Worm (Caenorhabditis elegans): Measurements from ENCODE around the gene K02E7.1.
"Not testable (repeated sequence)": the region's sequence is repeated elsewhere in the genome, so short reads cannot be mapped to it uniquely, and the experiment has no call there.

Gene K02E7.1

ce11 chrII:1082859-1083258 is at the start of gene K02E7.1:
TSS of gene K02E7.1 (plus strand) at chrII:1083159.
- TF ChIP-seq lsy-2 (tag; optimal IDR thresholded peaks at IDR 0.05): no peak
- TF ChIP-seq T26A8.4 (GFP tag; IDR thresholded peaks at IDR 0.05): no peak
- TF ChIP-seq saeg-2 (GFP tag; IDR thresholded peaks at IDR 0.05): no peak
- TF ChIP-seq snpc-1.2 (GFP tag; IDR thresholded peaks at IDR 0.05): no peak
- no peak for TF ChIP-seq zfp-2 (tag; optimal IDR thresholded peaks at IDR 0.05)
- TF ChIP-seq spr-3 (GFP tag; optimal IDR thresholded peaks at IDR 0.05): no peak
- TF ChIP-seq nhr-48 (tag; optimal IDR thresholded peaks at IDR 0.05): no peak
- TF ChIP-seq lin-15B (tag; optimal IDR thresholded peaks at IDR 0.05): no peak
- no peak for TF ChIP-seq cey-2 (tag; optimal IDR thresholded peaks at IDR 0.05; ENCODE audit: borderline replicate concordance, insufficient read depth)
- no peak for TF ChIP-seq lin-13 (GFP tag; optimal IDR thresholded peaks at IDR 0.05)
- no peak for TF ChIP-seq F37D6.2 (tag; optimal IDR thresholded peaks at IDR 0.05)
- TF ChIP-seq nhr-42 (GFP tag; IDR thresholded peaks at IDR 0.05): no peak
- no peak for TF ChIP-seq unc-130 (GFP tag; optimal IDR thresholded peaks at IDR 0.05)
- TF ChIP-seq hif-1 (tag; optimal IDR thresholded peaks at IDR 0.05): no peak
- TF ChIP-seq snpc-4 (tag; optimal IDR thresholded peaks at IDR 0.05): no peak
- TF ChIP-seq mep-1 (tag; optimal IDR thresholded peaks at IDR 0.05): no peak
- no peak for TF ChIP-seq nhr-28 (tag; optimal IDR thresholded peaks at IDR 0.05)

ce11 chrII:1034457-1034856 is 48.5 kb upstream of the K02E7.1 start:
- TF ChIP-seq set-16 (GFP tag; IDR thresholded peaks at IDR 0.05) (peak; percentile 60; the same call in 1 of the 2 replicates), lim-7 (GFP tag; IDR thresholded peaks at IDR 0.05) (0 out of 2 replicates have a peak, but pooled peaks have one; percentile 57)

ce11 chrII:1040464-1040863 is 42.5 kb upstream of the K02E7.1 start, which contains the start of gene fbxb-39:
TSS of gene fbxb-39 (minus strand) at chrII:1040564.
- TF ChIP-seq ZK337.2 (GFP tag; IDR thresholded peaks at IDR 0.05) (no peak), unc-130 (GFP tag; optimal IDR thresholded peaks at IDR 0.05) (no peak), skn-1 (tag; optimal IDR thresholded peaks at IDR 0.05) (no peak), duxl-1 (tag; optimal IDR thresholded peaks at IDR 0.05; ENCODE audit: poor library complexity) (no peak), pha-4 (GFP tag; IDR thresholded peaks at IDR 0.05) (no peak), pha-4 (tag; optimal IDR thresholded peaks at IDR 0.05) (no peak), nhr-10 (tag; optimal IDR thresholded peaks at IDR 0.05) (no peak), lim-7 (GFP tag; IDR thresholded peaks at IDR 0.05) (no peak), vab-7 (GFP tag; IDR thresholded peaks at IDR 0.05) (no peak), T26A8.4 (GFP tag; IDR thresholded peaks at IDR 0.05) (no peak), tra-1 (GFP tag; IDR thresholded peaks at IDR 0.05) (no peak), lin-38 (GFP tag; IDR thresholded peaks at IDR 0.05) (no peak), tag-97 (GFP tag; IDR thresholded peaks at IDR 0.05) (no peak)

- no peak for TF ChIP-seq lin-13 (GFP tag; optimal IDR thresholded peaks at IDR 0.05)
- peak in 1 of 2 experiments; percentile 35 for TF ChIP-seq unc-62 (GFP tag; optimal IDR thresholded peaks at IDR 0.05 in 1 of 2)
- no peak for TF ChIP-seq unc-62 (tag; optimal IDR thresholded peaks at IDR 0.05)
- no peak for TF ChIP-seq ZK337.2 (GFP tag; IDR thresholded peaks at IDR 0.05)
- TF ChIP-seq ceh-44 (GFP tag; IDR thresholded peaks at IDR 0.05): no peak
These were observed 40.7 kb upstream of the K02E7.1 start, which contains the start of gene fbxb-41 for ce11 chrII:1042227-1042626. TSS of gene fbxb-41 (minus strand) at chrII:1042327.

DNA sequence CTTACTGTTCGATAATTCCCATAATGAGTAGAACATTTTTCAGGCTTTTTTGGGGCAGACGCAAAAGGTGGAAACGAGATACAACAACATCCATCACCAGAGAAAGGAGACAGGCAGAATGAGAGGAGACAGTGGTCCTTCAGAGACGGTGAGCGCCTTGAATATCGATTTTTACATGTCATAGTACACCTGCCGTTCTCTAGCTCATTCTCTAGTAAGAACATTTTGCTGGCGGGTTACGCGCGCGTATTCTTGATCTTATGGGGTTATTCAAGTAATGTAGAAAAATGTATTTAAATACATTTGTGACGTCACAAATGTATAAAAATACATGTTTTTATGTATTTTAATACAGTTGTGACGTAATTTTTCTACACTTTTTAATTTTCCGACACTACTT is 39.0 kb upstream of the K02E7.1 start, which contains the start of gene fbxb-45:
TSS of gene fbxb-45 (minus strand) at position 101 of the 400 bp plus-strand sequence.
- not testable (repeated sequence) for TF ChIP-seq nhr-77 (tag; optimal IDR thresholded peaks at IDR 0.05); egl-43 (GFP tag; IDR thresholded peaks at IDR 0.05); zag-1 (tag; optimal IDR thresholded peaks at IDR 0.05)

Measured in whole organism, L4 larva.